Worm (Caenorhabditis elegans) whole organism, young adult: Measurements from ENCODE around the gene Y70C5A.3.
"Not testable (repeated sequence)": the region's sequence is repeated elsewhere in the genome, so short reads cannot be mapped to it uniquely, and the experiment has no call there.

ENCODE experiments used
- B0261.1 ChIP-seq: sonication (generic microtip); optimal IDR thresholded peaks from 2 replicates; lab custom pipeline; 2016; ENCODE audit warnings: mild to moderate bottlenecking, missing genetic modification characterization, moderate library complexity, missing compliant biosample characterization
- F49E8.2 ChIP-seq: sonication (generic microtip); optimal IDR thresholded peaks from 3 replicates; lab custom pipeline; 2017; ENCODE audit warnings: missing genetic modification characterization, mild to moderate bottlenecking, missing compliant biosample characterization, antibody characterized with exemption, moderate library complexity; ENCODE audit not compliant: insufficient read depth
- F52B5.7 ChIP-seq: sonication (generic microtip); optimal IDR thresholded peaks from 2 replicates; lab custom pipeline; 2016; ENCODE audit warnings: mild to moderate bottlenecking, missing genetic modification characterization, missing compliant biosample characterization
- F57C9.4 ChIP-seq: sonication (generic microtip); optimal IDR thresholded peaks from 2 replicates; lab custom pipeline; 2017; ENCODE audit warnings: mild to moderate bottlenecking, missing genetic modification characterization, missing compliant biosample characterization
- Y53G8AR.9 ChIP-seq: fragments of 200-800 bp; sonication (Bioruptor generic); conservative IDR thresholded peaks from 2 replicates; pipeline ENCODE4 v1.3.6; 2022; ENCODE audit warnings: missing genetic modification reagents, missing genetic modification characterization, missing compliant biosample characterization
- aptf-2 ChIP-seq: fragments of 200-800 bp; sonication (Bioruptor generic); conservative IDR thresholded peaks from 2 replicates; pipeline ENCODE4 v1.3.6; 2022; ENCODE audit warnings: missing genetic modification reagents, missing genetic modification characterization, missing compliant biosample characterization
- attf-5 ChIP-seq: fragments of 200-800 bp; sonication (Bioruptor generic); optimal IDR thresholded peaks from 2 replicates; lab custom pipeline; 2018; ENCODE audit warnings: mild to moderate bottlenecking, missing genetic modification characterization, missing compliant biosample characterization
- cebp-1 ChIP-seq, 2 experiments: fragments of 200-800 bp in 1 of 2; sonication (Bioruptor generic) in 1 of 2; sonication (generic microtip) in 1 of 2; IDR thresholded peaks in 1 of 2; optimal IDR thresholded peaks in 1 of 2; 2 replicates each; pipeline versions ENCODE4 v1.3.6 to Lab custom; 2017 to 2022; ENCODE audit warnings: missing compliant biosample characterization in 2 of 2, missing genetic modification characterization in 2 of 2, mild to moderate bottlenecking in 1 of 2, missing genetic modification reagents in 1 of 2, moderate library complexity in 1 of 2
- ceh-27 ChIP-seq: fragments of 200-800 bp; sonication (Bioruptor generic); optimal IDR thresholded peaks from 2 replicates; lab custom pipeline; 2018; ENCODE audit warnings: mild to moderate bottlenecking, missing genetic modification characterization, moderate library complexity, missing compliant biosample characterization
- ceh-40 ChIP-seq: fragments of 200-800 bp; sonication (Bioruptor generic); IDR thresholded peaks from 2 replicates; pipeline ENCODE4 v1.3.6; 2022; ENCODE audit warnings: missing genetic modification characterization, missing compliant biosample characterization
- ceh-58 ChIP-seq: fragments of 200-800 bp; sonication (Bioruptor generic); IDR thresholded peaks from 2 replicates; pipeline ENCODE4 v1.3.6; 2022; ENCODE audit warnings: missing genetic modification characterization, missing compliant biosample characterization
- ceh-79 ChIP-seq: sonication (generic microtip); optimal IDR thresholded peaks from 2 replicates; lab custom pipeline; 2017; ENCODE audit warnings: mild to moderate bottlenecking, missing genetic modification characterization, missing compliant biosample characterization
- die-1 ChIP-seq: sonication (generic microtip); optimal IDR thresholded peaks from 2 replicates; lab custom pipeline; 2016; ENCODE audit warnings: missing genotype, mild to moderate bottlenecking, missing genetic modification characterization, missing compliant biosample characterization
- efl-1 ChIP-seq: fragments of 150-350 bp; optimal IDR thresholded peaks from 2 replicates; lab custom pipeline; 2014; ENCODE audit warnings: missing biosample characterization, missing genetic modification reagents, missing genetic modification characterization
- egl-18 ChIP-seq: fragments of 200-800 bp; sonication (Bioruptor generic); IDR thresholded peaks from 2 replicates; pipeline ENCODE4 v1.3.6; 2022; ENCODE audit warnings: missing genetic modification reagents, missing genetic modification characterization, missing compliant biosample characterization
- egrh-3 ChIP-seq: fragments of 200-800 bp; sonication (Bioruptor generic); IDR thresholded peaks from 2 replicates; pipeline ENCODE4 v1.3.6; 2022; ENCODE audit warnings: missing genetic modification reagents, missing genetic modification characterization, missing compliant biosample characterization
- ets-4 ChIP-seq: fragments of 200-800 bp; sonication (Bioruptor generic); optimal IDR thresholded peaks from 2 replicates; lab custom pipeline; 2018; ENCODE audit warnings: mild to moderate bottlenecking, missing genetic modification characterization, missing compliant biosample characterization
- gei-17 ChIP-seq: fragments of 200-800 bp; sonication (Bioruptor generic); optimal IDR thresholded peaks from 2 replicates; lab custom pipeline; 2018; ENCODE audit warnings: mild to moderate bottlenecking, missing genetic modification characterization, missing compliant biosample characterization
- hmg-1.2 ChIP-seq: fragments of 200-800 bp; sonication (Bioruptor generic); IDR thresholded peaks from 2 replicates; pipeline ENCODE4 v1.3.6; 2022; ENCODE audit warnings: missing genetic modification reagents, missing genetic modification characterization, missing compliant biosample characterization
- lin-26 ChIP-seq: fragments of 200-800 bp; sonication (Bioruptor generic); IDR thresholded peaks from 2 replicates; pipeline ENCODE4 v1.3.6; 2022; ENCODE audit warnings: missing genetic modification reagents, missing genetic modification characterization, missing compliant biosample characterization
- lin-54 ChIP-seq: fragments of 200-800 bp; sonication (Bioruptor generic); optimal IDR thresholded peaks from 2 replicates; lab custom pipeline; 2018; ENCODE audit warnings: mild to moderate bottlenecking, missing genetic modification characterization, missing compliant biosample characterization
- madf-10 ChIP-seq: sonication (generic microtip); optimal IDR thresholded peaks from 2 replicates; lab custom pipeline; 2016; ENCODE audit warnings: mild to moderate bottlenecking, missing genetic modification characterization, missing compliant biosample characterization
- madf-3 ChIP-seq: fragments of 200-800 bp; sonication (Bioruptor generic); IDR thresholded peaks from 2 replicates; pipeline ENCODE4 v1.3.6; 2022; ENCODE audit warnings: missing genetic modification reagents, missing genetic modification characterization, missing compliant biosample characterization
- madf-6 ChIP-seq: fragments of 200-800 bp; sonication (Bioruptor generic); IDR thresholded peaks from 2 replicates; pipeline ENCODE4 v1.3.6; 2022; ENCODE audit warnings: missing genetic modification reagents, missing genetic modification characterization, missing compliant biosample characterization
- mxl-1 ChIP-seq: sonication (generic microtip); optimal IDR thresholded peaks from 2 replicates; lab custom pipeline; 2016; ENCODE audit warnings: missing genetic modification characterization, missing compliant biosample characterization
- nhr-80 ChIP-seq: sonication (generic microtip); optimal IDR thresholded peaks from 2 replicates; lab custom pipeline; 2016; ENCODE audit warnings: missing genetic modification characterization, missing compliant biosample characterization
- repo-1 ChIP-seq: sonication (generic microtip); optimal IDR thresholded peaks from 2 replicates; lab custom pipeline; 2017; ENCODE audit warnings: mild to moderate bottlenecking, missing genetic modification characterization, missing compliant biosample characterization
- rpc-1 ChIP-seq, 2 experiments: fragments of 150-350 bp in 1 of 2; sonication (generic microtip) in 1 of 2; optimal IDR thresholded peaks; 2 replicates each; lab custom pipeline; 2014 to 2018; ENCODE audit warnings: missing biosample characterization in 1 of 2, missing genetic modification characterization in 1 of 2, missing genetic modification reagents in 1 of 2, missing genotype in 1 of 2
- snpc-1.1 ChIP-seq: sonication (generic microtip); optimal IDR thresholded peaks from 2 replicates; lab custom pipeline; 2017; ENCODE audit warnings: missing genetic modification characterization, mild to moderate bottlenecking, missing compliant biosample characterization, antibody characterized with exemption, moderate library complexity, missing genotype, missing genetic modification reagents; ENCODE audit not compliant: insufficient read depth
- snpc-3.4 ChIP-seq: sonication (generic microtip); optimal IDR thresholded peaks from 2 replicates; lab custom pipeline; 2017; ENCODE audit warnings: missing genetic modification characterization, mild to moderate bottlenecking, missing compliant biosample characterization, antibody characterized with exemption, moderate library complexity, missing genotype, missing genetic modification reagents
- somi-1 ChIP-seq: fragments of 200-800 bp; sonication (Bioruptor generic); optimal IDR thresholded peaks from 2 replicates; lab custom pipeline; 2018; ENCODE audit warnings: mild to moderate bottlenecking, missing genetic modification characterization, missing compliant biosample characterization
- tbp1 ChIP-seq: fragments of 200-800 bp; sonication (Bioruptor generic); optimal IDR thresholded peaks from 2 replicates; lab custom pipeline; 2018; ENCODE audit warnings: mild to moderate bottlenecking, missing genetic modification characterization, missing compliant biosample characterization
- tlf-1 ChIP-seq: fragments of 200-800 bp; sonication (Bioruptor generic); optimal IDR thresholded peaks from 2 replicates; lab custom pipeline; 2018; ENCODE audit warnings: mild to moderate bottlenecking, missing genetic modification characterization, missing compliant biosample characterization
- unc-130 ChIP-seq: sonication (generic microtip); optimal IDR thresholded peaks from 2 replicates; lab custom pipeline; 2016; ENCODE audit warnings: missing genetic modification reagents, missing genetic modification characterization, missing compliant biosample characterization
- ztf-26 ChIP-seq: sonication (generic microtip); optimal IDR thresholded peaks from 2 replicates; lab custom pipeline; 2017; ENCODE audit warnings: missing genetic modification characterization, missing compliant biosample characterization

The Y70C5A.3 gene

ce11 chrV:16620874-16621273, at the start of gene Y70C5A.3:
Gene Y70C5A.3 (minus strand): TSS chrV:16620923.
- TF ChIP-seq Y53G8AR.9 (GFP tag; lab: Robert Waterston, UW) (no peak), lin-54 (GFP tag; lab: Kevin White, UChicago) (no peak), mxl-1 (no peak), attf-5 (GFP tag; lab: Kevin White, UChicago) (no peak), ets-4 (GFP tag; lab: Kevin White, UChicago) (no peak), nhr-80 (peak; percentile 22)

ce11 chrV:16668473-16668872, 47.8 kb upstream of the Y70C5A.3 start, which contains the start of gene F14F8.9:
Gene F14F8.9 (minus strand): TSS chrV:16668573.
- no peak for TF ChIP-seq somi-1 (GFP tag; lab: Kevin White, UChicago)
- TF ChIP-seq egrh-3, result no peak
- no peak for TF ChIP-seq egl-18 (GFP tag; lab: Robert Waterston, UW)
- TF ChIP-seq F57C9.4, result no peak
- TF ChIP-seq hmg-1.2 (GFP tag; lab: Robert Waterston, UW), result no peak
- TF ChIP-seq nhr-80, result no peak
- no peak for TF ChIP-seq madf-6 (GFP tag; lab: Robert Waterston, UW)
- TF ChIP-seq madf-3 (GFP tag; lab: Robert Waterston, UW), result no peak
- TF ChIP-seq F49E8.2 (tag; lab: Kevin White, UChicago), result no peak

ce11 chrV:16666647-16667046, 45.9 kb upstream of the Y70C5A.3 start, which contains the start of gene F14F8.14:
Gene F14F8.14 (minus strand): TSS chrV:16666747.
- TF ChIP-seq B0261.1 (tag; lab: Kevin White, UChicago) (no peak), gei-17 (no peak), aptf-2 (GFP tag; lab: Robert Waterston, UW) (no peak)
- TF ChIP-seq, all 124 proteins: peak for 0

ce11 chrV:16660816-16661215, 40.1 kb upstream of the Y70C5A.3 start, which contains the start of gene Y70C5B.2:
Gene Y70C5B.2 (minus strand): TSS chrV:16660916.
- TF ChIP-seq cebp-1 (GFP tag; IDR thresholded peaks at IDR 0.05; lab: Robert Waterston, UW); cebp-1 (tag; optimal IDR thresholded peaks at IDR 0.05; lab: Kevin White, UChicago); ztf-26; ceh-27 (GFP tag; lab: Kevin White, UChicago): not testable (repeated sequence)
- TF ChIP-seq, all 124 proteins: peak for 0; not testable (repeated sequence) for 124

- TF ChIP-seq madf-3 (GFP tag; lab: Robert Waterston, UW); efl-1 (GFP tag; lab: Kevin White, UChicago); ceh-58 (GFP tag; lab: Robert Waterston, UW): not testable (repeated sequence)
Observed at ce11 chrV:16654242-16654641, 33.5 kb upstream of the Y70C5A.3 start, which contains the start of gene W06G6.15. Gene W06G6.15 (plus strand): TSS chrV:16654542.

- not testable (repeated sequence) for TF ChIP-seq ceh-40 (GFP tag; lab: Robert Waterston, UW); madf-10 (tag; lab: Kevin White, UChicago); ceh-79 (tag; lab: Kevin White, UChicago)
Observed at ce11 chrV:16649200-16649599, 28.5 kb upstream of the Y70C5A.3 start, which contains the start of gene W06G6.11. Gene W06G6.11 (minus strand): TSS chrV:16649300.

- TF ChIP-seq attf-5 (GFP tag; lab: Kevin White, UChicago) (no peak), tbp1 (GFP tag; lab: Kevin White, UChicago) (peak; percentile 90), snpc-3.4 (peak; percentile 59), rpc-1 (optimal IDR thresholded peaks at IDR 0.05; lab: Kevin White, UChicago) (peak; percentile 71), rpc-1 (tag; optimal IDR thresholded peaks at IDR 0.05; lab: Kevin White, UChicago) (peak; percentile 90), lin-26 (GFP tag; lab: Robert Waterston, UW) (peak; percentile 86), snpc-1.1 (peak; percentile 75), lin-54 (GFP tag; lab: Kevin White, UChicago) (peak; percentile 10), die-1 (tag; lab: Kevin White, UChicago) (peak; percentile 72), repo-1 (no peak), unc-130 (GFP tag; lab: Kevin White, UChicago) (no peak), tlf-1 (GFP tag; lab: Kevin White, UChicago) (no peak), F52B5.7 (tag; lab: Kevin White, UChicago) (no peak)
Observed at ce11 chrV:16648317-16649018, 27.7 kb upstream of the Y70C5A.3 start, which contains the start of gene W06G6.20. Gene W06G6.20 (minus strand): TSS chrV:16648367.
